Fruit fly (Drosophila melanogaster): ENCODE data around the gene Gr22f.

Gene Gr22f

dm6 chr2L:1735133-1735532, 21.1 kb downstream of the Gr22f start:
- TF ChIP-seq jim (GFP tag; optimal IDR thresholded peaks at IDR 0.05) (no peak), pan (optimal IDR thresholded peaks at IDR 0.05) (no peak), dl (GFP tag; optimal IDR thresholded peaks at IDR 0.05; ENCODE audit: insufficient read depth in 1 of 2, partially characterized antibody in 2 of 2) (no peak), HLH106 (tag; optimal IDR thresholded peaks at IDR 0.05) (no peak), CG32264 (GFP tag; optimal IDR thresholded peaks at IDR 0.05) (no peak), Dif (GFP tag; optimal IDR thresholded peaks at IDR 0.05; ENCODE audit: partially characterized antibody) (no peak), N (GFP tag; optimal IDR thresholded peaks at IDR 0.05) (no peak), lola (GFP tag; optimal IDR thresholded peaks at IDR 0.05) (no peak), Sp1 (GFP tag; optimal IDR thresholded peaks at IDR 0.05) (no peak), fru (GFP tag; optimal IDR thresholded peaks at IDR 0.05) (no peak), dmrt93B (GFP tag; optimal IDR thresholded peaks at IDR 0.05) (no peak), foxo (GFP tag; optimal IDR thresholded peaks at IDR 0.05) (no peak), brk (GFP tag; optimal IDR thresholded peaks at IDR 0.05) (no peak), Hnf4 (GFP tag; optimal IDR thresholded peaks at IDR 0.05) (no peak), tai (GFP tag; optimal IDR thresholded peaks at IDR 0.05) (no peak), CG9705 (GFP tag; optimal IDR thresholded peaks at IDR 0.05) (no peak), sage (GFP tag; optimal IDR thresholded peaks at IDR 0.05) (no peak), usp (GFP tag; optimal IDR thresholded peaks at IDR 0.05) (no peak), Dfd (GFP tag; optimal IDR thresholded peaks at IDR 0.05) (no peak)

- TF ChIP-seq jim (GFP tag; optimal IDR thresholded peaks at IDR 0.05) (no peak), Abd-B (GFP tag; optimal IDR thresholded peaks at IDR 0.05) (no peak), dsf (GFP tag; optimal IDR thresholded peaks at IDR 0.05; ENCODE audit: borderline replicate concordance) (no peak), Vsx2 (GFP tag; optimal IDR thresholded peaks at IDR 0.05; ENCODE audit: partially characterized antibody) (no peak), usp (GFP tag; optimal IDR thresholded peaks at IDR 0.05) (no peak), GATAd (GFP tag; optimal IDR thresholded peaks at IDR 0.05) (no peak), Dif (GFP tag; optimal IDR thresholded peaks at IDR 0.05; ENCODE audit: partially characterized antibody) (no peak), sage (GFP tag; optimal IDR thresholded peaks at IDR 0.05) (no peak)
Measured at dm6 chr2L:1733155-1733813, 23.0 kb downstream of the Gr22f start.

- TF ChIP-seq Rel (GFP tag; optimal IDR thresholded peaks at IDR 0.05) (no peak), Rel (tag; optimal IDR thresholded peaks at IDR 0.05) (peak; percentile 65), Vsx2 (GFP tag; optimal IDR thresholded peaks at IDR 0.05; ENCODE audit: partially characterized antibody) (no peak), N (GFP tag; optimal IDR thresholded peaks at IDR 0.05) (no peak), HLH106 (tag; optimal IDR thresholded peaks at IDR 0.05) (no peak), CG32264 (GFP tag; optimal IDR thresholded peaks at IDR 0.05) (no peak), Jra (GFP tag; optimal IDR thresholded peaks at IDR 0.05) (no peak), Mio (GFP tag; optimal IDR thresholded peaks at IDR 0.05) (no peak), Hnf4 (GFP tag; optimal IDR thresholded peaks at IDR 0.05) (peak; percentile 28), psq (GFP tag; optimal IDR thresholded peaks at IDR 0.05) (no peak), lola (GFP tag; optimal IDR thresholded peaks at IDR 0.05) (no peak), OdsH (GFP tag; optimal IDR thresholded peaks at IDR 0.05) (peak; percentile 10), usp (GFP tag; optimal IDR thresholded peaks at IDR 0.05) (no peak), dsf (GFP tag; optimal IDR thresholded peaks at IDR 0.05; ENCODE audit: borderline replicate concordance) (no peak), Sp1 (GFP tag; optimal IDR thresholded peaks at IDR 0.05) (no peak), woc (GFP tag; optimal IDR thresholded peaks at IDR 0.05) (no peak)
Measured at dm6 chr2L:1732189-1732588, 24.1 kb downstream of the Gr22f start, which contains the start of the genes CG17652 and CG17646. Gene CG17652, minus strand, starts transcription at chr2L:1732356. Gene CG17646, plus strand, starts transcription at chr2L:1732524.

- TF ChIP-seq Hr83 (GFP tag; optimal IDR thresholded peaks at IDR 0.05; ENCODE audit: poor library complexity, severe bottlenecking) (no peak), sage (GFP tag; optimal IDR thresholded peaks at IDR 0.05) (no peak), Sp1 (GFP tag; optimal IDR thresholded peaks at IDR 0.05) (peak; percentile 5), jim (GFP tag; optimal IDR thresholded peaks at IDR 0.05) (no peak)
Measured at dm6 chr2L:1730914-1731313, 25.3 kb downstream of the Gr22f start.

- TF ChIP-seq h (GFP tag; optimal IDR thresholded peaks at IDR 0.05), result peak; percentile 47
- TF ChIP-seq sv (GFP tag; optimal IDR thresholded peaks at IDR 0.05), result peak; percentile 4
- TF ChIP-seq Hnf4 (GFP tag; optimal IDR thresholded peaks at IDR 0.05), result peak; percentile 68
- no peak for TF ChIP-seq Jra (GFP tag; optimal IDR thresholded peaks at IDR 0.05)
- peak; percentile 8 for TF ChIP-seq CG9705 (GFP tag; optimal IDR thresholded peaks at IDR 0.05)
- no peak for TF ChIP-seq Hr83 (GFP tag; optimal IDR thresholded peaks at IDR 0.05; ENCODE audit: poor library complexity, severe bottlenecking)
- TF ChIP-seq foxo (GFP tag; optimal IDR thresholded peaks at IDR 0.05), result peak in 1 of 2 experiments; percentile 48
- TF ChIP-seq Mio (GFP tag; optimal IDR thresholded peaks at IDR 0.05), result no peak
- TF ChIP-seq OdsH (GFP tag; optimal IDR thresholded peaks at IDR 0.05), result peak; percentile 31
- TF ChIP-seq woc (GFP tag; optimal IDR thresholded peaks at IDR 0.05), result peak; percentile 79
- peak; percentile 51 for TF ChIP-seq HLH106 (tag; optimal IDR thresholded peaks at IDR 0.05)
- TF ChIP-seq Sp1 (GFP tag; optimal IDR thresholded peaks at IDR 0.05), result peak; percentile 63
- no peak for TF ChIP-seq Hr78 (GFP tag; optimal IDR thresholded peaks at IDR 0.05)
- peak; percentile 31 for TF ChIP-seq ey (GFP tag; optimal IDR thresholded peaks at IDR 0.05)
- TF ChIP-seq fru (GFP tag; optimal IDR thresholded peaks at IDR 0.05), result peak; percentile 40
- peak; percentile 43 for TF ChIP-seq psq (GFP tag; optimal IDR thresholded peaks at IDR 0.05)
- TF ChIP-seq dsf (GFP tag; optimal IDR thresholded peaks at IDR 0.05; ENCODE audit: borderline replicate concordance), result no peak
- TF ChIP-seq Rel (GFP tag; optimal IDR thresholded peaks at IDR 0.05), result no peak
- peak; percentile 8 for TF ChIP-seq Rel (tag; optimal IDR thresholded peaks at IDR 0.05)
- no peak for TF ChIP-seq brk (GFP tag; optimal IDR thresholded peaks at IDR 0.05)
- peak; percentile 76 for TF ChIP-seq Myc (optimal IDR thresholded peaks at IDR 0.05)
- peak; percentile 11 for TF ChIP-seq Dif (GFP tag; optimal IDR thresholded peaks at IDR 0.05; ENCODE audit: partially characterized antibody)
- no peak for TF ChIP-seq CG32264 (GFP tag; optimal IDR thresholded peaks at IDR 0.05)
- TF ChIP-seq br (GFP tag; optimal IDR thresholded peaks at IDR 0.05), result peak; percentile 74
- peak; percentile 38 for TF ChIP-seq rgr (GFP tag; optimal IDR thresholded peaks at IDR 0.05)
Measured at dm6 chr2L:1729607-1730011, 26.6 kb downstream of the Gr22f start, which contains the start of the genes Eno and CG31937. Gene Eno, minus strand, starts transcription at chr2L:1729636. Gene CG31937, plus strand, starts transcription at chr2L:1729887.

Data from whole organism, wandering third instar larva.